Worm (Caenorhabditis elegans) whole organism, L3 larva: Measurements from ENCODE around the gene D2021.4.

Experiments used
- R02D3.7 ChIP-seq: fragments of 150-350 bp; optimal IDR thresholded peaks from 2 replicates; lab custom pipeline; 2014; ENCODE audit warnings: missing biosample characterization, missing genetic modification characterization
- ZK546.5 ChIP-seq: sonication (generic microtip); optimal IDR thresholded peaks from 2 replicates; lab custom pipeline; 2017; ENCODE audit warnings: missing biosample characterization, missing genetic modification characterization
- aly-2 ChIP-seq: fragments of 150-350 bp; optimal IDR thresholded peaks from 2 replicates; lab custom pipeline; 2014; ENCODE audit warnings: missing biosample characterization, missing genetic modification characterization
- ceh-16 ChIP-seq: sonication (generic microtip); optimal IDR thresholded peaks from 2 replicates; lab custom pipeline; 2017; ENCODE audit warnings: missing biosample characterization, missing genetic modification characterization
- ceh-28 ChIP-seq: fragments of 150-350 bp; optimal IDR thresholded peaks from 2 replicates; lab custom pipeline; 2014; ENCODE audit warnings: missing biosample characterization, missing genetic modification reagents, missing genetic modification characterization
- ceh-82 ChIP-seq: fragments of 150-350 bp; optimal IDR thresholded peaks from 2 replicates; lab custom pipeline; 2014; ENCODE audit warnings: missing biosample characterization, missing genetic modification characterization
- ceh-9 ChIP-seq: sonication (generic microtip); optimal IDR thresholded peaks from 2 replicates; lab custom pipeline; 2018; ENCODE audit warnings: missing biosample characterization, missing genetic modification characterization
- daf-12 ChIP-seq: fragments of 150-350 bp; optimal IDR thresholded peaks from 2 replicates; lab custom pipeline; 2014; ENCODE audit warnings: missing biosample characterization, missing genetic modification reagents, missing genetic modification characterization
- egl-27 ChIP-seq: sonication (generic microtip); optimal IDR thresholded peaks from 4 replicates; lab custom pipeline; 2017; ENCODE audit warnings: missing biosample characterization, missing genetic modification reagents, missing genetic modification characterization
- egl-5 ChIP-seq: fragments of 150-350 bp; optimal IDR thresholded peaks from 2 replicates; lab custom pipeline; 2017; ENCODE audit warnings: missing biosample characterization, missing genetic modification reagents, missing genetic modification characterization, inconsistent platforms
- elt-2 ChIP-seq: sonication (generic microtip); optimal IDR thresholded peaks from 2 replicates; lab custom pipeline; 2016; ENCODE audit warnings: missing genetic modification reagents, mild to moderate bottlenecking, missing genetic modification characterization, missing compliant biosample characterization
- elt-3 ChIP-seq, 3 experiments: fragments of 150-350 bp in 1 of 3; sonication (generic microtip) in 2 of 3; optimal IDR thresholded peaks; 2 replicates in 2 of 3; 4 replicates in 1 of 3; lab custom pipeline; 2014 to 2017; ENCODE audit warnings: missing biosample characterization in 3 of 3, missing genetic modification characterization in 3 of 3
- eor-1 ChIP-seq, 2 experiments: fragments of 150-350 bp; optimal IDR thresholded peaks; 2 replicates each; lab custom pipeline; 2014 to 2018; ENCODE audit warnings: missing biosample characterization in 2 of 2, missing genetic modification characterization in 2 of 2
- fkh-10 ChIP-seq: sonication (generic microtip); optimal IDR thresholded peaks from 2 replicates; lab custom pipeline; 2017; ENCODE audit warnings: missing biosample characterization, missing genetic modification reagents, missing genetic modification characterization
- fkh-2 ChIP-seq: fragments of 150-350 bp; optimal IDR thresholded peaks from 2 replicates; lab custom pipeline; 2014; ENCODE audit warnings: missing biosample characterization, missing genetic modification reagents, missing genetic modification characterization
- fos-1 ChIP-seq: fragments of 150-350 bp; optimal IDR thresholded peaks from 2 replicates; lab custom pipeline; 2014; ENCODE audit warnings: missing biosample characterization, missing genetic modification characterization
- hmg-11 ChIP-seq: sonication (generic microtip); optimal IDR thresholded peaks from 2 replicates; lab custom pipeline; 2016; ENCODE audit warnings: missing genetic modification characterization, missing compliant biosample characterization
- jun-1 ChIP-seq: fragments of 150-350 bp; optimal IDR thresholded peaks from 2 replicates; lab custom pipeline; 2014; ENCODE audit warnings: missing biosample characterization, missing genetic modification reagents, missing genetic modification characterization
- lin-15B ChIP-seq: fragments of 150-350 bp; optimal IDR thresholded peaks from 2 replicates; lab custom pipeline; 2014; ENCODE audit warnings: missing biosample characterization, missing genetic modification characterization
- lin-39 ChIP-seq: fragments of 150-350 bp; optimal IDR thresholded peaks from 2 replicates; lab custom pipeline; 2018; ENCODE audit warnings: missing biosample characterization, missing genetic modification reagents, missing genetic modification characterization
- lsy-12 ChIP-seq: sonication (generic microtip); optimal IDR thresholded peaks from 2 replicates; lab custom pipeline; 2016; ENCODE audit warnings: mild to moderate bottlenecking, missing genetic modification characterization, missing compliant biosample characterization
- mdl-1 ChIP-seq: fragments of 150-350 bp; optimal IDR thresholded peaks from 2 replicates; lab custom pipeline; 2014; ENCODE audit warnings: missing biosample characterization, missing genetic modification characterization
- mml-1 ChIP-seq: fragments of 150-350 bp; sonication (generic microtip); optimal IDR thresholded peaks from 3 replicates; lab custom pipeline; 2014; ENCODE audit warnings: missing biosample characterization, missing genetic modification characterization
- nfya-1 ChIP-seq: sonication (generic microtip); optimal IDR thresholded peaks from 2 replicates; lab custom pipeline; 2017; ENCODE audit warnings: missing genetic modification characterization, mild to moderate bottlenecking, missing compliant biosample characterization, antibody characterized with exemption, moderate library complexity; ENCODE audit not compliant: insufficient read depth
- nhr-11 ChIP-seq: fragments of 150-350 bp; optimal IDR thresholded peaks from 2 replicates; lab custom pipeline; 2014; ENCODE audit warnings: missing biosample characterization, missing genetic modification characterization
- nhr-12 ChIP-seq: fragments of 150-350 bp; optimal IDR thresholded peaks from 2 replicates; lab custom pipeline; 2014; ENCODE audit warnings: missing biosample characterization, missing genetic modification characterization
- nhr-23 ChIP-seq: fragments of 150-350 bp; optimal IDR thresholded peaks from 2 replicates; lab custom pipeline; 2014; ENCODE audit warnings: missing biosample characterization, missing genetic modification reagents, missing genetic modification characterization
- nhr-237 ChIP-seq: fragments of 150-350 bp; optimal IDR thresholded peaks from 2 replicates; lab custom pipeline; 2014; ENCODE audit warnings: missing biosample characterization, missing genetic modification characterization
- nhr-25 ChIP-seq: sonication (generic microtip); optimal IDR thresholded peaks from 2 replicates; lab custom pipeline; 2017; ENCODE audit warnings: missing biosample characterization, missing genetic modification characterization
- nhr-28 ChIP-seq: fragments of 150-350 bp; optimal IDR thresholded peaks from 2 replicates; lab custom pipeline; 2014; ENCODE audit warnings: missing biosample characterization, missing genetic modification characterization
- nhr-43 ChIP-seq: sonication (generic microtip); optimal IDR thresholded peaks from 2 replicates; lab custom pipeline; 2016; ENCODE audit warnings: mild to moderate bottlenecking, missing genetic modification characterization, missing compliant biosample characterization; ENCODE audit not compliant: poor library complexity, severe bottlenecking
- nhr-67 ChIP-seq: fragments of 150-350 bp; optimal IDR thresholded peaks from 2 replicates; lab custom pipeline; 2014; ENCODE audit warnings: missing biosample characterization, missing genetic modification characterization
- nhr-76 ChIP-seq: fragments of 150-350 bp; sonication (generic microtip); optimal IDR thresholded peaks from 5 replicates; lab custom pipeline; 2014; ENCODE audit warnings: missing biosample characterization, missing genetic modification characterization
- nhr-77 ChIP-seq: fragments of 150-350 bp; optimal IDR thresholded peaks from 2 replicates; lab custom pipeline; 2014; ENCODE audit warnings: missing biosample characterization, missing genetic modification characterization
- pha-4 ChIP-seq: fragments of 150-350 bp; optimal IDR thresholded peaks from 2 replicates; lab custom pipeline; 2014; ENCODE audit warnings: missing biosample characterization, missing genetic modification reagents, missing genetic modification characterization
- pqm-1 ChIP-seq: fragments of 150-350 bp; optimal IDR thresholded peaks from 2 replicates; lab custom pipeline; 2017; ENCODE audit warnings: missing biosample characterization, missing genetic modification characterization, inconsistent platforms
- skn-1 ChIP-seq: fragments of 150-350 bp; optimal IDR thresholded peaks from 2 replicates; lab custom pipeline; 2014; ENCODE audit warnings: missing biosample characterization, missing genetic modification characterization
- snpc-4 ChIP-seq: fragments of 150-350 bp; optimal IDR thresholded peaks from 2 replicates; lab custom pipeline; 2014; ENCODE audit warnings: missing biosample characterization, missing genetic modification characterization
- unc-39 ChIP-seq: sonication (generic microtip); optimal IDR thresholded peaks from 4 replicates; lab custom pipeline; 2017; ENCODE audit warnings: missing biosample characterization, missing genetic modification characterization
- unc-62 ChIP-seq: fragments of 150-350 bp; sonication (generic microtip); optimal IDR thresholded peaks from 4 replicates; lab custom pipeline; 2014; ENCODE audit warnings: missing biosample characterization, missing genetic modification reagents, missing genetic modification characterization
- zag-1 ChIP-seq: fragments of 150-350 bp; optimal IDR thresholded peaks from 2 replicates; lab custom pipeline; 2014; ENCODE audit warnings: missing biosample characterization, missing genetic modification characterization
- ztf-4 ChIP-seq: fragments of 150-350 bp; optimal IDR thresholded peaks from 2 replicates; lab custom pipeline; 2014; ENCODE audit warnings: missing biosample characterization, missing genetic modification characterization

Gene D2021.4

ce11 chrX:8568423-8568903 lies 19.6 kb upstream of the D2021.4 start:
- peak; percentile 51 for TF ChIP-seq jun-1
- TF ChIP-seq pqm-1 (tag; lab: Kevin White, UChicago): peak; percentile 31
- TF ChIP-seq lin-39 (tag; lab: Kevin White, UChicago): no peak
- TF ChIP-seq nhr-237 (tag; lab: Kevin White, UChicago): no peak
- TF ChIP-seq nhr-23 (tag; lab: Kevin White, UChicago): peak; percentile 48
- TF ChIP-seq ceh-28 (tag; lab: Kevin White, UChicago): no peak
- TF ChIP-seq nhr-25 (tag; lab: Kevin White, UChicago): peak; percentile 28
- peak; percentile 7 for TF ChIP-seq unc-62 (GFP tag; lab: Kevin White, UChicago)
- TF ChIP-seq elt-2 (tag; lab: Kevin White, UChicago): peak; percentile 88

ce11 chrX:8567823-8568314 lies 19.0 kb upstream of the D2021.4 start:
- TF ChIP-seq elt-2 (tag; lab: Kevin White, UChicago) (peak; percentile 38), mml-1 (no peak)

DNA sequence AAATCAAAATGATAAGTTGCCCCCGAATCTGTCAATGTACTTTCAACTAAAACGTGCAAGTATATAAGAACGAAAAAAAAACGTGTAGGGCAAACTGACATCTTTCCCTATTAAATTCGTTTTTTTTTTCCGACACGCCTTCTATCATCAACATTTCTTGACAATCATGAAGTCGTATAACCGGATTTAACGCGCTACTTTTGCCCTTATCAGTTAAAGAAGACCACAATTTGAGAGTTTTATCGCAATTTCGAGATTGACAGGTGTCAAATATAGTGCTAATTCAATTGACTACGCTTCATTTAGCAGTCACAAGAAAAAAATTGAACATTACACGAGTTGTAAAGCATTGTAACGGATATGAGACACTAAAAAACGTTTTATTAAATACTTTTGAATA lies 18.3 kb upstream of the D2021.4 start:
- TF ChIP-seq nhr-43 (tag; lab: Kevin White, UChicago): no peak
- TF ChIP-seq lin-15B: no peak
- no peak for TF ChIP-seq nhr-76 (tag; lab: Kevin White, UChicago)
- TF ChIP-seq lsy-12 (tag; lab: Kevin White, UChicago): no peak
- TF ChIP-seq unc-62 (GFP tag; lab: Kevin White, UChicago): peak; percentile 18
- no peak for TF ChIP-seq unc-39 (tag; lab: Kevin White, UChicago)
- no peak for TF ChIP-seq pha-4 (tag; lab: Kevin White, UChicago)
- TF ChIP-seq elt-3 (tag; optimal IDR thresholded peaks at IDR 0.05; lab: Kevin White, UChicago): peak in 1 of 3 experiments; percentile 6
- no peak for TF ChIP-seq snpc-4 (tag; lab: Kevin White, UChicago)
- peak; percentile 96 for TF ChIP-seq elt-2 (tag; lab: Kevin White, UChicago)
- no peak for TF ChIP-seq ztf-4 (tag; lab: Kevin White, UChicago)

DNA sequence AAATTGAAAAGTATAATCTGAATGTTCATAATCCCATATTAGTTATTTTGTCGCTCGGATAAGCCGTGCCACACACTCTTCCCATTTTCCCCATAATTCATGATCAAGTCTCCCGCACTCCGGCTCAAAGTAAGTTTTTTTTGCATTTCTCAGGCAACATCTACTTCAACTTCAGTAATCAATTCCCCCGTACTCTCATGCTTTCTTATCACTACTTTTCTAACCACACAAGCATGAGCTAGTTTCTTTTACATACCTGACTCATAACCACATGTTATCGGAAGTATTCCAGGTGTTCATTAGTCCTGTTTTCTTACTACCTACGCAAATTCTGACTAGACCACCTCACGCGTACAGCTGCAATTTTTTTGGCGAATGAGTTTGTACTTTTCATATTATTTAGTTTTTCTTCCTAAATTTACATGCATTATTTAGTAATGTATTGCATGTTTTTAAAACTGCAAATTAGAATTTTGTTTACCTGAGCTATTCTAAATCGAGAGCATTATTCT lies 17.7 kb upstream of the D2021.4 start:
- TF ChIP-seq nhr-77 (tag; lab: Kevin White, UChicago) (no peak), ceh-28 (tag; lab: Kevin White, UChicago) (no peak), pqm-1 (tag; lab: Kevin White, UChicago) (no peak), ceh-82 (no peak), pha-4 (tag; lab: Kevin White, UChicago) (no peak), nhr-67 (no peak), aly-2 (tag; lab: Kevin White, UChicago) (no peak), nhr-11 (tag; lab: Kevin White, UChicago) (no peak), fos-1 (tag; lab: Kevin White, UChicago) (no peak)

DNA sequence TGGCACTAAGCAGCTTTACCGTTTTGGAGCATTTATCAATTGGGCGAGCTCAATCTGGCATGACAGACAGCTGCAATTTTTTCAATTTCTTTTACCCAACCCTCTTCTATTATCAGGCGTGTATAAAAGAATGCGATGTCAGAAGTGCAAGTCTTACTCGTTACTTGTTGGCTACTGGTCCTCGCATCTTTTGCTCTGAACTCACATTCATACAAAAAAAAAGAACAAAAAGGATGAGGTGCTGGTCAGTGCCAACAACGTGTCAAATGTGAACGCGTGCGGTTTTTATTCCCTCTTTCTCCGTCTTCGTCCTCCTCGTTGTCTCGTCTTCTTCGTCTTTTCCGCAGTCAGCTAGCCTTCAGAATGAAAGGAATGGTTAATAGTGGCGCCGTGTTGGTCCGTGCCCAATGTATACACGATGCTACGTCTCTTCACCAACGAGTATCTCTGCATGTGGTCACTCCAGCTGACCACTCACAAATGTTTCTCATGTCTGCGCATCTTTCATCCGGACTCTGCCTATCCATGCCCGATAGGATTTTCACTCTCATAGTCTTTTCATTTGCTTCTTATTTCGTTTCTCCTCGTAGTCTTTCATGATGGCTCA lies 17.0 kb upstream of the D2021.4 start:
- TF ChIP-seq jun-1: no peak
- no peak for TF ChIP-seq snpc-4 (tag; lab: Kevin White, UChicago)
- TF ChIP-seq daf-12 (tag; lab: Kevin White, UChicago): no peak
- TF ChIP-seq zag-1 (tag; lab: Kevin White, UChicago): no peak
- TF ChIP-seq nhr-28 (tag; lab: Kevin White, UChicago): no peak
- no peak for TF ChIP-seq ceh-9 (tag; lab: Kevin White, UChicago)
- TF ChIP-seq R02D3.7: no peak
- TF ChIP-seq nhr-12 (tag; lab: Kevin White, UChicago): no peak
- TF ChIP-seq fkh-10: no peak
- TF ChIP-seq nhr-77 (tag; lab: Kevin White, UChicago): no peak
- no peak for TF ChIP-seq mdl-1 (tag; lab: Kevin White, UChicago)
- TF ChIP-seq skn-1 (tag; lab: Kevin White, UChicago): no peak
- peak; percentile 84 for TF ChIP-seq nfya-1 (tag; lab: Kevin White, UChicago)
- no peak for TF ChIP-seq lsy-12 (tag; lab: Kevin White, UChicago)
- no peak for TF ChIP-seq ztf-4 (tag; lab: Kevin White, UChicago)
- no peak for TF ChIP-seq fkh-2 (tag; lab: Kevin White, UChicago)
- TF ChIP-seq nhr-43 (tag; lab: Kevin White, UChicago): no peak
- TF ChIP-seq eor-1 (tag; optimal IDR thresholded peaks at IDR 0.05; lab: Kevin White, UChicago): no peak
- no peak for TF ChIP-seq egl-5 (tag; lab: Kevin White, UChicago)
- peak; percentile 44 for TF ChIP-seq hmg-11 (tag; lab: Kevin White, UChicago)
- TF ChIP-seq ZK546.5 (tag; lab: Kevin White, UChicago): no peak
- no peak for TF ChIP-seq unc-62 (GFP tag; lab: Kevin White, UChicago)
- TF ChIP-seq pqm-1 (tag; lab: Kevin White, UChicago): no peak
- TF ChIP-seq nhr-11 (tag; lab: Kevin White, UChicago): no peak
- TF ChIP-seq egl-27: no peak
- TF ChIP-seq aly-2 (tag; lab: Kevin White, UChicago): no peak
- no peak for TF ChIP-seq ceh-16 (tag; lab: Kevin White, UChicago)
- TF ChIP-seq nhr-25 (tag; lab: Kevin White, UChicago): no peak
